Worm (Caenorhabditis elegans) whole organism, mixed stage, embryonic: Measurements from ENCODE around the gene srh-218.

Source experiments
- M03D4.4 ChIP-seq: sonication (generic microtip); optimal IDR thresholded peaks from 2 replicates; lab custom pipeline; 2017; ENCODE audit warnings: mild to moderate bottlenecking, missing genetic modification characterization, missing compliant biosample characterization
- ces-1 ChIP-seq: fragments of 150-350 bp; optimal IDR thresholded peaks from 2 replicates; lab custom pipeline; 2014; ENCODE audit warnings: missing biosample characterization, missing genetic modification reagents, missing genetic modification characterization
- ham-2 ChIP-seq: fragments of 200-800 bp; sonication (Bioruptor generic); optimal IDR thresholded peaks from 2 replicates; lab custom pipeline; 2018; ENCODE audit warnings: mild to moderate bottlenecking, missing genetic modification characterization, missing compliant biosample characterization
- lin-32 ChIP-seq: fragments of 200-800 bp; sonication (Bioruptor generic); optimal IDR thresholded peaks from 2 replicates; lab custom pipeline; 2018; ENCODE audit warnings: mild to moderate bottlenecking, missing genetic modification characterization, missing compliant biosample characterization
- lsy-2 ChIP-seq: fragments of 150-350 bp; optimal IDR thresholded peaks from 2 replicates; lab custom pipeline; 2014; ENCODE audit warnings: missing biosample characterization, missing genetic modification characterization
- mab-5 ChIP-seq: fragments of 150-350 bp; optimal IDR thresholded peaks from 2 replicates; lab custom pipeline; 2014; ENCODE audit warnings: missing biosample characterization, missing genetic modification characterization
- snpc-4 ChIP-seq: fragments of 150-350 bp; optimal IDR thresholded peaks from 2 replicates; lab custom pipeline; 2014; ENCODE audit warnings: missing biosample characterization, missing genetic modification characterization
- sptf-1 ChIP-seq: sonication (generic microtip); optimal IDR thresholded peaks from 2 replicates; lab custom pipeline; 2017; ENCODE audit warnings: mild to moderate bottlenecking, missing genetic modification characterization, moderate library complexity, missing compliant biosample characterization
- ztf-11 ChIP-seq: fragments of 150-350 bp; optimal IDR thresholded peaks from 2 replicates; lab custom pipeline; 2014; ENCODE audit warnings: missing biosample characterization, missing genetic modification characterization

ce11 chrV:15499099-15499498, 5.3 kb downstream of the srh-218 start:
- TF ChIP-seq ces-1 (GFP tag; lab: Kevin White, UChicago) = no peak
- no peak for TF ChIP-seq ztf-11 (tag; lab: Kevin White, UChicago)
- TF ChIP-seq lin-32 (GFP tag; lab: Kevin White, UChicago) = no peak
- no peak for TF ChIP-seq snpc-4 (tag; lab: Kevin White, UChicago)
- no peak for TF ChIP-seq M03D4.4
- no peak for TF ChIP-seq mab-5 (tag; lab: Kevin White, UChicago)
- no peak for TF ChIP-seq lsy-2 (tag; lab: Kevin White, UChicago)
- no peak for TF ChIP-seq sptf-1
- no peak for TF ChIP-seq ham-2 (GFP tag; lab: Kevin White, UChicago)
